Worm (Caenorhabditis elegans): ENCODE measurements around the gene irk-2.

Gene irk-2

ce11 chrX:655884-656283 is 58.4 kb downstream of the irk-2 start, which contains the start of gene lpr-7:
Gene lpr-7, plus strand, starts transcription at chrX:656184.
- TF ChIP-seq madf-10 (tag; optimal IDR thresholded peaks at IDR 0.05), result no peak

- no peak for TF ChIP-seq madf-10 (tag; optimal IDR thresholded peaks at IDR 0.05)
- TF ChIP-seq snpc-3.4 (tag; optimal IDR thresholded peaks at IDR 0.05), result no peak
- no peak for TF ChIP-seq D2030.7 (GFP tag; IDR thresholded peaks at IDR 0.05)
Measured at ce11 chrX:654804-655203, 59.5 kb downstream of the irk-2 start, which contains the start of gene ifc-2. Gene ifc-2, minus strand, starts transcription at chrX:654904.

All from whole organism, young adult.